Worm (Caenorhabditis elegans): Measurements from ENCODE around the gene iff-1.

DNA sequence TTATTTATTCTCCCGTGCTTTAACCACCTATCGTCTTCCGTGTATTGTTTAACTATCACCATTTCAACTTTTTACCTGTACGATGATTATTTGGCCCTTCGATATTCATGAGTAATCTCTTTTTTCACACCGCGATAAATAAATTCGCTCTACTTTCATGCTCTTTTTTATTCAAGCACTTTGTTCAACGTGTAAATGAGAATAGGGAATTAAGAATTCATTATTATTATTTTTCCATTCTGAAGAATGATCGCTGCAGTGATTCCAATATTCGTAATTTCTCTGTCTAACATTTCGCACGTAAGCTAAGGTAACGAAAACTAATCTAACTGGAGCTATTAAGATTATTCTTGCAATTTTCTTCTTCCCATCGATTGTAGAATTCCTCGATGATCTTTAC, 1.7 kb upstream of the iff-1 start, which contains the start of gene T05G5.4:
- TF ChIP-seq B0310.2 (tag; optimal IDR thresholded peaks at IDR 0.05) (no peak), aly-1 (tag; optimal IDR thresholded peaks at IDR 0.05) (no peak), ceh-13 (GFP tag; optimal IDR thresholded peaks at IDR 0.05) (no peak), ama-1 (optimal IDR thresholded peaks at IDR 0.05) (no peak), pes-1 (GFP tag; IDR thresholded peaks at IDR 0.05) (no peak), tbx-37 (GFP tag; conservative IDR thresholded peaks at IDR 0.05) (no peak), hnd-1 (tag; optimal IDR thresholded peaks at IDR 0.05) (no peak), flt-1 (GFP tag; IDR thresholded peaks at IDR 0.05) (no peak)

Data from whole organism, early embryonic.